Worm (Caenorhabditis elegans) whole organism, mixed stage, embryonic: Measurements from ENCODE around the gene T04B8.5.

Experiments used
- mls-2 ChIP-seq: sonication (generic microtip); optimal IDR thresholded peaks from 2 replicates; lab custom pipeline; 2016; ENCODE audit warnings: mild to moderate bottlenecking, missing genetic modification characterization, moderate library complexity, missing compliant biosample characterization
- zip-8 ChIP-seq: fragments of 150-350 bp; optimal IDR thresholded peaks from 2 replicates; lab custom pipeline; 2014; ENCODE audit warnings: missing biosample characterization, missing genetic modification characterization

- TF ChIP-seq zip-8 (tag; lab: Kevin White, UChicago) (no peak), mls-2 (no peak)
Measured at ce11 chrII:622478-622877, 1.9 kb downstream of the T04B8.5 start.
